Fruit fly (Drosophila melanogaster) whole organism: Measurements from ENCODE around the gene CG10283.

Experiments
- CG8478 ChIP-seq: fragments of >200 bp; optimal IDR thresholded peaks from 2 replicates; lab custom pipeline; 2018; ENCODE audit warnings: inconsistent platforms
- Dll ChIP-seq: fragments of >200 bp; optimal IDR thresholded peaks from 2 replicates; lab custom pipeline; 2017
- EcR ChIP-seq, 2 experiments: fragments of >200 bp; optimal IDR thresholded peaks; 2 replicates each; lab custom pipeline; 2017; ENCODE audit warnings: missing biosample characterization in 2 of 2, missing genetic modification characterization in 2 of 2, missing genetic modification reagents in 2 of 2
- pan ChIP-seq: fragments of >200 bp; optimal IDR thresholded peaks from 2 replicates; lab custom pipeline; 2017
- psq ChIP-seq: fragments of >200 bp; optimal IDR thresholded peaks from 2 replicates; lab custom pipeline; 2017
- usp ChIP-seq: fragments of >200 bp; optimal IDR thresholded peaks from 2 replicates; lab custom pipeline; 2017; ENCODE audit warnings: missing biosample characterization, missing genetic modification characterization, mixed read lengths

The CG10283 gene

dm6 chr2L:18478509-18479176 lies 5.7 kb downstream of the CG10283 start:
- TF ChIP-seq usp (GFP tag; lab: Kevin White, UChicago) (no peak), CG8478 (no peak), psq (lab: Kevin White, UChicago) (no peak), Dll (lab: Kevin White, UChicago) (no peak), pan (lab: Kevin White, UChicago) (peak; percentile 66)

DNA sequence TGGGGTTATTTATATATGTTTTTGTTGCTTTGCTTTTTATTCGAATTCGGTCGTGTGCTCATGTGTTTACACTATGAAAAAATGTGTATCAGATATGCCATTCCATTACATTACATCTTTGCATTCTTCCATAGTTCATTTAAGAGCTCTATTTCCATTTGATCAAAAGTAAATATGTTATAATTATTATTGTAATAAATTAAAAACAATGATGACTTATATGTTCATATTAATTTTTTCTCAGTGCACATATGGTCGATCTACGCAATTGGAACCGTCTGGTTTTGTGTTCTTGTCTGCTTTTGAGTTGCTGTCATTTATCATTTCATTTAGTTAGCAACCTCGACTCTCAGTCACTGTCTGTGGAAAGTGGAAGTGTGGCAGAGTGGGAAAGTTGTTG lies 6.9 kb downstream of the CG10283 start:
- TF ChIP-seq usp (GFP tag; lab: Kevin White, UChicago) (no peak), EcR (GFP tag; optimal IDR thresholded peaks at IDR 0.05; lab: Kevin White, UChicago) (no peak), CG8478 (no peak), psq (lab: Kevin White, UChicago) (no peak), pan (lab: Kevin White, UChicago) (no peak), Dll (lab: Kevin White, UChicago) (no peak)

DNA sequence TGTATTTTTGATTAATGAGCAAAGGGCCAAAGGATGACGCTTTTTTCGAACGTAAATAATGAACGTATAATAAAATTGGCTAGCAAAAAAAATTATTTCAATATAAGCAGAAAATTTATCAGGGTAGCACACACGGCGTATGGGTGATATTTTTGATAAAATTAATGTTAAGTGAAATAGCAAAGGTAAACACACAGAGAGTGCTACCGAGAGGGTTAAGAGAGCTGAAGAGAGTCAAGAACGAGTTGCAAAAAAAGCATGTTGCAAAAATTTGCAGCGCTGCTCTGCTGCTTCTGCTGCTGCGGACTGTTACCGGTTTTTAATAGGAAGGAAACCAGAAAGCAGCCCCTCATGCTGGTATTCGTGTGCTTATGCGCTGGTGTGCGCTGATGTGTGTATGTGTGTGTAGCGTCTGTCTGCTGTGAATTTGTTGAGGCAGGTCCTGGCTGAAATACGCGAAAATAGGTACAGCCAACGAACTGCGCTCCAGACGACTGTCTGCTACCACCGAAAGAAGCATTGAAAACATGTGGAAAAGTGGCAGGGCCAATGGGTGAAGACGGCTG lies 14.7 kb downstream of the CG10283 start:
- TF ChIP-seq psq (lab: Kevin White, UChicago) = no peak
- TF ChIP-seq EcR (GFP tag; optimal IDR thresholded peaks at IDR 0.05; lab: Kevin White, UChicago) = peak in 1 of 2 experiments; percentile 65
- TF ChIP-seq pan (lab: Kevin White, UChicago) = peak; percentile 37
- TF ChIP-seq usp (GFP tag; lab: Kevin White, UChicago) = no peak
- TF ChIP-seq CG8478 = no peak
- no peak for TF ChIP-seq Dll (lab: Kevin White, UChicago)

DNA sequence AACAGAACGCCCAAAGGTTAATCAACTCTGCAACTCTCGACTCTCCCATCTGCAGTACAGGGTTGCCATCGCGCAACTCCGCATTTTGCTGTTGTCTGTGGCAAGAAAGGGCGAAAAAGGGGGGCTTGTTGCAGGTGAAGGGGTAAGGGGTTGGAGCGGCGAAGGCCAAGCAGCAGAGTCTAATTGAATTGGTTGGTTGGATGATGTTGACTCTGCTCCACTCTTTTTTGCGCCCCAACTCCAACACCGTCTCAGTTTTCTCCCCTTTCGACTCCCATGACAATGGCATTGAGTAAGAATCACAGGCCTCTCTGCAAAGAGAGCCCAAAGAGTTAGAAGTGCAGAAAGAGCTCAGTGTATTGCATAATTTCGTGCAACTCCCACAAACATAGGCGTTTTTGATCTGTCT lies 15.7 kb downstream of the CG10283 start:
- TF ChIP-seq EcR (GFP tag; optimal IDR thresholded peaks at IDR 0.05; lab: Kevin White, UChicago) (peak; percentile 77 to 98), CG8478 (no peak), Dll (lab: Kevin White, UChicago) (no peak)

- TF ChIP-seq CG8478 (no peak), EcR (GFP tag; optimal IDR thresholded peaks at IDR 0.05; lab: Kevin White, UChicago) (no peak), Dll (lab: Kevin White, UChicago) (no peak), pan (lab: Kevin White, UChicago) (no peak), usp (GFP tag; lab: Kevin White, UChicago) (no peak), psq (lab: Kevin White, UChicago) (no peak)
Observed at dm6 chr2L:18468010-18468409, 16.3 kb downstream of the CG10283 start.

DNA sequence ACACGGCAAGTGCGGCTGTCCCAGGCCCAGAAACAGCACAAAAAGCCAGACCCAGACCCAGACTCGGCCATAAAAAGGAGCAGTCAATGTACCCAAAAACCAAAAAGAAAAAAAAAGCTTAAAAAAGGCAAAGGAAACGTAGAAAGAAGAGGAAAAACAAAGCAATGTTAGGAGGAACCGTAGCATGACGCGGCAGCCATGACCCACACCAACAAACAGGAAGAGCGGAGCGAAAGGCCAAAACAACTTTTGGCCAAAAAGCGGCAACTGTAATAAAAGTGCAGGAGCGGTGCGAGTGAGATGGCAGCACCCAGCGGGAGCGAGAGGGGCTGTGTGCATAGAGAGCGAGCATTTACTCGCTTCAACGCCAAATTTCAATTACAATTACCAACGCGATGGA lies 16.8 kb downstream of the CG10283 start:
- TF ChIP-seq psq (lab: Kevin White, UChicago) = no peak
- TF ChIP-seq pan (lab: Kevin White, UChicago) = no peak
- peak; percentile 35 for TF ChIP-seq Dll (lab: Kevin White, UChicago)
- TF ChIP-seq EcR (GFP tag; optimal IDR thresholded peaks at IDR 0.05; lab: Kevin White, UChicago) = peak in 1 of 2 experiments; percentile 75

DNA sequence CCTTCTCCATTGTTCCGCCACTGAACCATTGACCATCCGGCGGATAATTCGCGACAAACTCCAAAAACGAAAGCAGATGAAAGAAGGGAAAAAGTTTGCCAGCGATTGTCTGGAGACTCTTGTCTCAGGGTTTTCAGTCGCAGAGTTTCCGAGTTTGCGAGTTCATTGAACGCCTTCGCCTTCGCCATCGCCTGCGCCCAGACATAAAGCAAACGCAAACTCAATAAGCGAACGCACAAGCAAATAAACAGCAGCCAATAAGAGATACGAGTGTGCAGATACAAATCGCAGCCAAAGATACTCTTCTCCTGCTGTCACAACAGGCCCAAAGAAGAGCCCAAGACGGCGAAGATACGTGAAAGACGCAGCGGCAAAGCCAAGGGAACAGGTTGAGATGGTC lies 17.6 kb downstream of the CG10283 start:
- TF ChIP-seq usp (GFP tag; lab: Kevin White, UChicago) = no peak
- no peak for TF ChIP-seq psq (lab: Kevin White, UChicago)
- no peak for TF ChIP-seq CG8478
- peak; percentile 47 to 67 for TF ChIP-seq EcR (GFP tag; optimal IDR thresholded peaks at IDR 0.05; lab: Kevin White, UChicago)
- no peak for TF ChIP-seq pan (lab: Kevin White, UChicago)
- no peak for TF ChIP-seq Dll (lab: Kevin White, UChicago)

DNA sequence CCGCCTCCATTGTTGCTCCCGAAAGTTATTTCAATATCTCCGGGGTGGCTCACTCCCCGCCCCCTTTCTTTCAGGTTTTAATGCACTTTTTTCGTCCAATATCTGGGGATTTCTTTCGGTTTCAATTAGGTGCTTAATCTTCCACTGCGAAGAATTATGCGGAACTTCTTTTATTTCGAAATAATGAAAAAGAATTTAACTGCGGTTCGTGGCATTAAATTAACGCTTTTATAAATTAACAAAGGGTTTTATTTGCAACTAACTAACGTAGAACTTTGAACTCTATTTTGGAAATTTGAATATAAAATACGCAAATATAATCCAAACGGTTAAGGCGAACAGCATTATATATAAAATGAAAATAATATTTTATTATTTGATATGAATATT lies 18.1 kb downstream of the CG10283 start:
- TF ChIP-seq usp (GFP tag; lab: Kevin White, UChicago) (no peak), psq (lab: Kevin White, UChicago) (no peak), CG8478 (no peak), pan (lab: Kevin White, UChicago) (no peak), Dll (lab: Kevin White, UChicago) (no peak), EcR (GFP tag; optimal IDR thresholded peaks at IDR 0.05; lab: Kevin White, UChicago) (no peak)

DNA sequence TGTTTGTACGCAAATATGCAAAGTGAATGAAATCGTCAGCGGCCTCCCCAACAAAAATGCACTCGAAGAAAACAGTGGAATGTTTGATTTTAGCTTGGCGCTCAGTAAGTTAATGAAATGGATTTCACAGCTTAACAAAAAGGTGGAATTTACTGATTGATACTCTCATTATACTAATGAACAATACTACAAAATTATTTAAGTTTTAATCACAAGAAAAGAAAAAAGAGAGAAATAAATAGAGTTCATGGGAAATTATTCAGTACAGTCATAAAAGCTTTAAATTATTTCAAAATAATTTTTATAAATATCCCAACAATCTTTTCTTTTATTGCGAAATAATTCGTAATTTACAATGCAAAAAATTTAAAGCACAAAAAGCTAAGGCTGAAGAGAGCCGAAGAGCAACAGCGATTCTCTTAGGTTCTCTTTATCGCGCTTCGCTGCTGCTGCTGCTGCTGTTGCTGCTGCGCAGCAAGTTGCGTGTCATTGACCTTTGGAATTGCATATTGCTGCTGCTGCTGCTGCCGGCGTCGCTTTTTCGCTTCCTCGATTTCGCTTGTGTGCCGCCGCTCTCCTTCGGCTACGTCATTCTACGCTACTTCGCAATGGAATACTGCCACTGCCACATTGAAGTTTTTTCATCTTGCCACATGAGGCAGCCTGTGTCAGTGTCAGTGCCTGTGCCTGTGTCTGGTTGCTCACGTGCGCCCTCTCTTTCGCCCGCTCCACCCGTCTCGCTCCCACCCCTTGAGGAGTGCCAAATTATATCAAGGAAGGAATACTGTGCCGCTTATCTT lies 18.7 kb downstream of the CG10283 start:
- no peak for TF ChIP-seq CG8478
- peak; percentile 63 to 93 for TF ChIP-seq EcR (GFP tag; optimal IDR thresholded peaks at IDR 0.05; lab: Kevin White, UChicago)
- TF ChIP-seq Dll (lab: Kevin White, UChicago) = peak; percentile 46
- no peak for TF ChIP-seq psq (lab: Kevin White, UChicago)
- TF ChIP-seq usp (GFP tag; lab: Kevin White, UChicago) = no peak

DNA sequence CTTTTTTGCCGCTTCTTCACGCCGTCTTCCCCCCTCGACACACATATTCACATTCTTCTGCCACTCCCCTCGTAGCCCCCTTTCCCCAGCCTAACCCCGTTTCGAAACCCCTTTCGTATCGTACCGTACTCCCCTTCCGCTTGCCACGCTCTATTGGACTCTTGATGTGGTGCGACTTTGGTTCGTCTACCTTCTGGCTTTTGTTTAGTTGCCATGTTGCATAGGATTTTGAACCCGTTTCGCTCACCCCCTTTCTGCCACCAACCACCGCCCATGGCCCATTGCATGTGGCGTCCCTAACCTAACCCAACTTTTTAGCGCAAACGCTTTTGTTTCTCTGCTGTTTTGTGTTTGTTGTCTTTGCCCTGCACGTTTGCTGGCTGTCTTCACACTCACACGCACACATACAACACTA lies 20.2 kb downstream of the CG10283 start:
- TF ChIP-seq EcR (GFP tag; optimal IDR thresholded peaks at IDR 0.05; lab: Kevin White, UChicago) (peak; percentile 42 to 97), psq (lab: Kevin White, UChicago) (no peak)

- TF ChIP-seq pan (lab: Kevin White, UChicago) = no peak
- no peak for TF ChIP-seq Dll (lab: Kevin White, UChicago)
- TF ChIP-seq psq (lab: Kevin White, UChicago) = no peak
- TF ChIP-seq EcR (GFP tag; optimal IDR thresholded peaks at IDR 0.05; lab: Kevin White, UChicago) = no peak
- TF ChIP-seq CG8478 = no peak
Observed at dm6 chr2L:18463610-18464009, 20.7 kb downstream of the CG10283 start.
